Worm (Caenorhabditis elegans): ENCODE results near the gene fog-2.

ce11 chrV:20165808-20166207, 33.2 kb upstream of the fog-2 start:
- TF ChIP-seq T23F11.4 (GFP tag; optimal IDR thresholded peaks at IDR 0.05) (no peak), pqm-1 (tag; optimal IDR thresholded peaks at IDR 0.05) (no peak), rnt-1 (tag; optimal IDR thresholded peaks at IDR 0.05) (no peak), mec-3 (tag; optimal IDR thresholded peaks at IDR 0.05; ENCODE audit: borderline replicate concordance) (no peak)
